Fruit fly (Drosophila melanogaster): ENCODE results near the gene FER.

The FER gene

dm6 chr3R:9394385-9395042 lies at the start of gene FER:
TSS of gene FER (minus strand) at chr3R:9394546.
- TF ChIP-seq Mnt (GFP tag; optimal IDR thresholded peaks at IDR 0.05) (peak; percentile 60), pad (GFP tag; optimal IDR thresholded peaks at IDR 0.05) (no peak), Hr96 (GFP tag; optimal IDR thresholded peaks at IDR 0.05) (peak; percentile 35), Clk (GFP tag; optimal IDR thresholded peaks at IDR 0.05) (no peak), cnc (optimal IDR thresholded peaks at IDR 0.05) (no peak), CG7045 (GFP tag; optimal IDR thresholded peaks at IDR 0.05) (peak; percentile 28), CG11617 (GFP tag; optimal IDR thresholded peaks at IDR 0.05) (peak; percentile 25), toe (GFP tag; optimal IDR thresholded peaks at IDR 0.05) (peak; percentile 25), bab1 (GFP tag; optimal IDR thresholded peaks at IDR 0.05) (peak; percentile 22), CG1620 (GFP tag; optimal IDR thresholded peaks at IDR 0.05) (peak; percentile 14), ovo (GFP tag; optimal IDR thresholded peaks at IDR 0.05) (no peak), CG33017 (tag; optimal IDR thresholded peaks at IDR 0.05) (peak; percentile 26), CG7101 (tag; optimal IDR thresholded peaks at IDR 0.05) (peak; percentile 28), kay (GFP tag; ENCODE audit: borderline replicate concordance) (no peak), CG14711 (tag; optimal IDR thresholded peaks at IDR 0.05) (no peak), CG12768 (GFP tag; optimal IDR thresholded peaks at IDR 0.05) (peak; percentile 36), Crg-1 (GFP tag; optimal IDR thresholded peaks at IDR 0.05) (no peak), CG5204 (GFP tag; optimal IDR thresholded peaks at IDR 0.05) (no peak), tj (GFP tag; optimal IDR thresholded peaks at IDR 0.05) (peak; percentile 45), cic (GFP tag; optimal IDR thresholded peaks at IDR 0.05) (no peak)

DNA sequence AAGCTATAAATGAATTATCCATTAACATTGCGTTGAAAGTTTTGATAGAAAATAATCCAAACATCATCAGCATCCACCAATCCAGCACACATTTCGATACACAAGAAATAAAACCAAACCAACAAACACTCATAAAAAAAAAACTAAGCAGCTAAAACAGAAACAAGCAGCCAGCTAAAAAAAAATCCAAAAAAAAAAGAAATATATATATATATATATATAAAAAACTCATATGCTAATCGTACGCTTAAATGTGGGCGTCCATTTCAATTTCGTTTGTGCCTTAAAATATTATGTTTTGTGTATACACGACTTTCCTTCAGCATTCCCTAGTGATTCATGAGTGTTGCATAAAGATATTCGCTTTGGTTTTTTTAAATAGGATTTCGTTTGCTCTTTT lies 47.6 kb upstream of the FER start:
- no peak for TF ChIP-seq CG14711 (tag; optimal IDR thresholded peaks at IDR 0.05)
- no peak for TF ChIP-seq Clk (GFP tag; optimal IDR thresholded peaks at IDR 0.05)
- no peak for TF ChIP-seq pad (GFP tag; optimal IDR thresholded peaks at IDR 0.05)
- no peak for TF ChIP-seq Hr96 (GFP tag; optimal IDR thresholded peaks at IDR 0.05)
- TF ChIP-seq CG11617 (GFP tag; optimal IDR thresholded peaks at IDR 0.05), result no peak
- no peak for TF ChIP-seq cic (GFP tag; optimal IDR thresholded peaks at IDR 0.05)
- TF ChIP-seq CG12768 (GFP tag; optimal IDR thresholded peaks at IDR 0.05), result no peak
- TF ChIP-seq ovo (GFP tag; optimal IDR thresholded peaks at IDR 0.05), result no peak
- TF ChIP-seq Crg-1 (GFP tag; optimal IDR thresholded peaks at IDR 0.05), result no peak
- no peak for TF ChIP-seq bab1 (GFP tag; optimal IDR thresholded peaks at IDR 0.05)
- TF ChIP-seq tj (GFP tag; optimal IDR thresholded peaks at IDR 0.05), result no peak
- TF ChIP-seq CG33017 (tag; optimal IDR thresholded peaks at IDR 0.05), result no peak
- no peak for TF ChIP-seq CG7045 (GFP tag; optimal IDR thresholded peaks at IDR 0.05)
- no peak for TF ChIP-seq toe (GFP tag; optimal IDR thresholded peaks at IDR 0.05)
- no peak for TF ChIP-seq kay (GFP tag; ENCODE audit: borderline replicate concordance)
- TF ChIP-seq Mnt (GFP tag; optimal IDR thresholded peaks at IDR 0.05), result no peak

- TF ChIP-seq ovo (GFP tag; optimal IDR thresholded peaks at IDR 0.05), result no peak
Measured at dm6 chr3R:9441134-9441533, 46.8 kb upstream of the FER start.

DNA sequence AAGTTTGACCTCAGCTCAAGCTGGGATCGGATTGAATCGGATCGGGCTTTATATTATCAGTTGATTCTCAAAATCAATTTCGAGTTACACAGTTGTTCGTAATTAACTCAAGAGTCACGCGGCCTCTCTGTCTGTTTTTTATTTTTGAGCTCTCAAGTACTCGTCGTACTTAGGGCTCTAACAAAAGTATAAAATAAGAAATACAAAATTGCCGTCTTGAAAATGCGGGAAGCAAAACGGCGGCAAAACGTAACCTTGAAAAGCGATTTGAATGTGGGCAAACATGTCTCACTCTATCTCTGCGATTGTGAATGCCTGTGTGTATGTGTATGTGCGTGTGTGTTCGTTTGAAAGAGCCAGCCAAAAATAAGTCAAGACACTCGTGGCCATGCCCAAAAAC lies 43.3 kb upstream of the FER start:
- TF ChIP-seq cnc (optimal IDR thresholded peaks at IDR 0.05) (no peak), CG5204 (GFP tag; optimal IDR thresholded peaks at IDR 0.05) (no peak), Mnt (GFP tag; optimal IDR thresholded peaks at IDR 0.05) (no peak), CG1620 (GFP tag; optimal IDR thresholded peaks at IDR 0.05) (no peak), Clk (GFP tag; optimal IDR thresholded peaks at IDR 0.05) (no peak), Crg-1 (GFP tag; optimal IDR thresholded peaks at IDR 0.05) (no peak), ovo (GFP tag; optimal IDR thresholded peaks at IDR 0.05) (no peak), cic (GFP tag; optimal IDR thresholded peaks at IDR 0.05) (no peak)

- no peak for TF ChIP-seq cnc (optimal IDR thresholded peaks at IDR 0.05)
- peak; percentile 26 for TF ChIP-seq CG12768 (GFP tag; optimal IDR thresholded peaks at IDR 0.05)
- peak; percentile 9 for TF ChIP-seq bab1 (GFP tag; optimal IDR thresholded peaks at IDR 0.05)
- TF ChIP-seq Crg-1 (GFP tag; optimal IDR thresholded peaks at IDR 0.05), result no peak
- TF ChIP-seq CG14711 (tag; optimal IDR thresholded peaks at IDR 0.05), result no peak
- peak; percentile 17 for TF ChIP-seq Mnt (GFP tag; optimal IDR thresholded peaks at IDR 0.05)
Measured at dm6 chr3R:9436358-9436972, 42.1 kb upstream of the FER start.

DNA sequence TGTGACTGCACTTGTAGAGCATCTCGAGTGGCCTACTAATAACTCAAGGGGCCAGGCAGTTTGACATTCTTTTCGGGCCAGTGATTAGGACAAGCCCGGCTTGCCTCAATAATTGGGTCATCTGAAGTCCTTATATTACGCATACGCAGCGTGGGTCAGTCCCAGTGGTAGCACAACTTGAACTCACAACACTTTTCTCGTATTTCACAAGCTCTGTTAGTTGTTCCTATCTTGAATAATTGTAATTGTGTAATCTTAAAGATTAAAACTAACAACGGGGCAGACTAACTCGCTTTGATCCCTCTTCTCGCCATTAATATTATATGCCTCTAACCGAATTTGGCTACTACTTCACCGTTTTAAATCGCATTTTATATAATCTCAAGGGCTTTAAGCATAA lies 41.6 kb upstream of the FER start:
- no peak for TF ChIP-seq CG12768 (GFP tag; optimal IDR thresholded peaks at IDR 0.05)
- TF ChIP-seq CG11617 (GFP tag; optimal IDR thresholded peaks at IDR 0.05), result no peak
- TF ChIP-seq CG5204 (GFP tag; optimal IDR thresholded peaks at IDR 0.05), result no peak
- no peak for TF ChIP-seq ovo (GFP tag; optimal IDR thresholded peaks at IDR 0.05)
- no peak for TF ChIP-seq kay (GFP tag; ENCODE audit: borderline replicate concordance)
- no peak for TF ChIP-seq toe (GFP tag; optimal IDR thresholded peaks at IDR 0.05)
- no peak for TF ChIP-seq tj (GFP tag; optimal IDR thresholded peaks at IDR 0.05)
- TF ChIP-seq Clk (GFP tag; optimal IDR thresholded peaks at IDR 0.05), result no peak
- TF ChIP-seq Mnt (GFP tag; optimal IDR thresholded peaks at IDR 0.05), result no peak

Data from whole organism, adult.